Fruit fly (Drosophila melanogaster): ENCODE data around the gene CG6678.

Gene CG6678

dm6 chr3R:21856098-21856872 is 30.5 kb upstream of the CG6678 start, which contains the start of gene glec:
glec (minus strand) TSS chr3R:21856266.
- TF ChIP-seq CHES-1-like (GFP tag; optimal IDR thresholded peaks at IDR 0.05) = peak; percentile 1
- TF ChIP-seq CG8089 (GFP tag; optimal IDR thresholded peaks at IDR 0.05) = peak; percentile 11
- TF ChIP-seq sr (GFP tag; IDR thresholded peaks at IDR 0.05) = peak; percentile 56; the same call in 2 of the 3 replicates
- TF ChIP-seq CG11085 (GFP tag; IDR thresholded peaks at IDR 0.05) = 0 out of 2 replicates have a peak, but pooled peaks have one; percentile 11
- peak; percentile 7 for TF ChIP-seq CG1792 (GFP tag; optimal IDR thresholded peaks at IDR 0.05)
- TF ChIP-seq CG4360 (GFP tag; IDR thresholded peaks at IDR 0.05) = peak; percentile 60; the same call in 1 of the 2 replicates
- peak; percentile 99 for TF ChIP-seq CG6689 (GFP tag; IDR thresholded peaks at IDR 0.05)
- no peak for TF ChIP-seq ase (GFP tag; IDR thresholded peaks at IDR 0.05)
- TF ChIP-seq bbx (GFP tag; IDR thresholded peaks at IDR 0.05; ENCODE audit: partially characterized antibody) = peak; percentile 82
- no peak for TF ChIP-seq CG18619 (GFP tag; optimal IDR thresholded peaks at IDR 0.05)
- no peak for TF ChIP-seq CG14860 (GFP tag; IDR thresholded peaks at IDR 0.05; ENCODE audit: partially characterized antibody)
- TF ChIP-seq az2 (GFP tag; optimal IDR thresholded peaks at IDR 0.05) = peak; percentile 13
- peak; percentile 57 for TF ChIP-seq CG1603 (tag; optimal IDR thresholded peaks at IDR 0.05)
- TF ChIP-seq Ptx1 (GFP tag; IDR thresholded peaks at IDR 0.05) = peak; percentile 23; the same call in 1 of the 2 replicates
- TF ChIP-seq Fer1 (GFP tag; optimal IDR thresholded peaks at IDR 0.05) = peak; percentile 60
- TF ChIP-seq CG3995 (GFP tag; optimal IDR thresholded peaks at IDR 0.05) = no peak
- TF ChIP-seq Elba2 (GFP tag; optimal IDR thresholded peaks at IDR 0.05) = no peak
- no peak for TF ChIP-seq jumu (GFP tag; optimal IDR thresholded peaks at IDR 0.05)
- no peak for TF ChIP-seq H15 (GFP tag; IDR thresholded peaks at IDR 0.05)
- TF ChIP-seq CG12299 (tag; optimal IDR thresholded peaks at IDR 0.05) = peak; percentile 1
- TF ChIP-seq zen (tag; optimal IDR thresholded peaks at IDR 0.05) = peak; percentile 5
- no peak for TF ChIP-seq gt (GFP tag; IDR thresholded peaks at IDR 0.05)
- TF ChIP-seq BtbVII (GFP tag; optimal IDR thresholded peaks at IDR 0.05) = no peak
- TF ChIP-seq Sry-δ (GFP tag; optimal IDR thresholded peaks at IDR 0.05) = peak; percentile 3
- TF ChIP-seq CG12659 (GFP tag; optimal IDR thresholded peaks at IDR 0.05) = peak; percentile 25
- no peak for TF ChIP-seq CG7271 (tag; optimal IDR thresholded peaks at IDR 0.05)
- no peak for TF ChIP-seq CG2116 (GFP tag; optimal IDR thresholded peaks at IDR 0.05)
- no peak for TF ChIP-seq CG12744 (GFP tag; optimal IDR thresholded peaks at IDR 0.05)
- peak; percentile 86; the same call in 2 of the 3 replicates for TF ChIP-seq CG2199 (GFP tag; IDR thresholded peaks at IDR 0.05)
- TF ChIP-seq NFAT (GFP tag; IDR thresholded peaks at IDR 0.05) = peak; percentile 71
- no peak for TF ChIP-seq Oaz (GFP tag; IDR thresholded peaks at IDR 0.05)
- no peak for TF ChIP-seq CG13123 (GFP tag; optimal IDR thresholded peaks at IDR 0.05)
- TF ChIP-seq CG10267 (tag; optimal IDR thresholded peaks at IDR 0.05) = no peak
- no peak for TF ChIP-seq pita (GFP tag; optimal IDR thresholded peaks at IDR 0.05)
- TF ChIP-seq wor (GFP tag; IDR thresholded peaks at IDR 0.05) = 0 out of 2 replicates have a peak, but pooled peaks have one; percentile 28
- no peak for TF ChIP-seq Kr (GFP tag; optimal IDR thresholded peaks at IDR 0.05)
- TF ChIP-seq Vsx1 (GFP tag; optimal IDR thresholded peaks at IDR 0.05) = no peak
- TF ChIP-seq Nf-YA (GFP tag; IDR thresholded peaks at IDR 0.05) = no peak
- TF ChIP-seq HmgD (GFP tag; optimal IDR thresholded peaks at IDR 0.05) = peak; percentile 77
- 0 out of 2 replicates have a peak, but pooled peaks have one; percentile 4 for TF ChIP-seq Ada2b (GFP tag; IDR thresholded peaks at IDR 0.05)
- TF ChIP-seq slp2 (GFP tag; optimal IDR thresholded peaks at IDR 0.05) = no peak
- peak; percentile 14 for TF ChIP-seq HLH54F (GFP tag; optimal IDR thresholded peaks at IDR 0.05)
- no peak for TF ChIP-seq CG10274 (GFP tag; optimal IDR thresholded peaks at IDR 0.05)
- TF ChIP-seq Dip3 (GFP tag; optimal IDR thresholded peaks at IDR 0.05) = no peak
- TF ChIP-seq ash1 (GFP tag; optimal IDR thresholded peaks at IDR 0.05) = peak; percentile 86
- no peak for TF ChIP-seq CG31365 (tag; optimal IDR thresholded peaks at IDR 0.05)
- TF ChIP-seq fd96Cb (tag; optimal IDR thresholded peaks at IDR 0.05) = no peak
- peak; percentile 50; the same call in 1 of the 2 replicates for TF ChIP-seq seq (GFP tag; IDR thresholded peaks at IDR 0.05)
- peak; percentile 28 for TF ChIP-seq CG34376 (GFP tag; optimal IDR thresholded peaks at IDR 0.05)
- TF ChIP-seq Med (GFP tag) = peak; percentile 93
